Worm (Caenorhabditis elegans) whole organism, L2 larva: ENCODE measurements around the gene F56D5.2.

Experiments
- C34F6.9 ChIP-seq: fragments of 150-350 bp; optimal IDR thresholded peaks from 2 replicates; lab custom pipeline; 2014; ENCODE audit warnings: missing biosample characterization, missing genetic modification characterization
- F13H6.1 ChIP-seq: sonication (generic microtip); optimal IDR thresholded peaks from 2 replicates; lab custom pipeline; 2016; ENCODE audit warnings: missing genetic modification characterization, missing compliant biosample characterization
- R02D3.7 ChIP-seq: fragments of 150-350 bp; optimal IDR thresholded peaks from 2 replicates; lab custom pipeline; 2014; ENCODE audit warnings: missing biosample characterization, missing genetic modification characterization
- ZK546.5 ChIP-seq: sonication (generic microtip); optimal IDR thresholded peaks from 2 replicates; lab custom pipeline; 2017; ENCODE audit warnings: missing biosample characterization, missing genetic modification characterization
- alr-1 ChIP-seq: fragments of 150-350 bp; optimal IDR thresholded peaks from 2 replicates; lab custom pipeline; 2014; ENCODE audit warnings: missing biosample characterization, missing genetic modification characterization
- aly-2 ChIP-seq: fragments of 150-350 bp; optimal IDR thresholded peaks from 2 replicates; lab custom pipeline; 2014; ENCODE audit warnings: missing biosample characterization, missing genetic modification characterization
- ama-1 ChIP-seq: fragments of 150-350 bp; optimal IDR thresholded peaks from 2 replicates; lab custom pipeline; 2018; ENCODE audit warnings: inconsistent platforms
- blmp-1 ChIP-seq: sonication (generic microtip); optimal IDR thresholded peaks from 2 replicates; lab custom pipeline; 2017; ENCODE audit warnings: missing genetic modification characterization, mild to moderate bottlenecking, missing compliant biosample characterization, antibody characterized with exemption, moderate library complexity; ENCODE audit not compliant: insufficient read depth
- ceh-16 ChIP-seq: fragments of 150-350 bp; optimal IDR thresholded peaks from 2 replicates; lab custom pipeline; 2014; ENCODE audit warnings: missing biosample characterization, missing genetic modification characterization
- dmd-4 ChIP-seq: sonication (generic microtip); optimal IDR thresholded peaks from 2 replicates; lab custom pipeline; 2017; ENCODE audit warnings: missing biosample characterization, missing genetic modification characterization
- egl-27 ChIP-seq: sonication (generic microtip); optimal IDR thresholded peaks from 3 replicates; lab custom pipeline; 2017; ENCODE audit warnings: missing biosample characterization, missing genetic modification reagents, missing genetic modification characterization
- elt-3 ChIP-seq: sonication (generic microtip); optimal IDR thresholded peaks from 2 replicates; lab custom pipeline; 2017; ENCODE audit warnings: missing biosample characterization, missing genetic modification characterization
- fos-1 ChIP-seq: fragments of 150-350 bp; optimal IDR thresholded peaks from 2 replicates; lab custom pipeline; 2014; ENCODE audit warnings: missing biosample characterization, missing genetic modification characterization
- gmeb-1 ChIP-seq: fragments of 150-350 bp; optimal IDR thresholded peaks from 2 replicates; lab custom pipeline; 2014; ENCODE audit warnings: missing biosample characterization, missing genetic modification characterization
- lsy-2 ChIP-seq, 2 experiments: fragments of 150-350 bp in 1 of 2; sonication (generic microtip) in 1 of 2; optimal IDR thresholded peaks; 2 replicates each; lab custom pipeline; 2014 to 2017; ENCODE audit warnings: missing biosample characterization in 2 of 2, missing genetic modification characterization in 2 of 2
- mab-5 ChIP-seq: fragments of 150-350 bp; optimal IDR thresholded peaks from 2 replicates; lab custom pipeline; 2014; ENCODE audit warnings: missing biosample characterization, missing genetic modification characterization
- mbf-1 ChIP-seq: sonication (generic microtip); optimal IDR thresholded peaks from 2 replicates; lab custom pipeline; 2017; ENCODE audit warnings: missing biosample characterization, missing genetic modification characterization
- mdl-1 ChIP-seq, 2 experiments: fragments of 150-350 bp in 1 of 2; sonication (generic microtip) in 1 of 2; optimal IDR thresholded peaks; 2 replicates each; lab custom pipeline; 2017; ENCODE audit warnings: missing biosample characterization in 2 of 2, missing genetic modification characterization in 2 of 2
- nhr-11 ChIP-seq: fragments of 150-350 bp; optimal IDR thresholded peaks from 2 replicates; lab custom pipeline; 2014; ENCODE audit warnings: missing biosample characterization, missing genetic modification characterization
- nhr-129 ChIP-seq: fragments of 150-350 bp; optimal IDR thresholded peaks from 2 replicates; lab custom pipeline; 2014; ENCODE audit warnings: missing biosample characterization, missing genetic modification characterization
- nhr-21 ChIP-seq: fragments of 150-350 bp; optimal IDR thresholded peaks from 2 replicates; lab custom pipeline; 2014; ENCODE audit warnings: missing biosample characterization, missing genetic modification characterization
- nhr-23 ChIP-seq: fragments of 150-350 bp; optimal IDR thresholded peaks from 2 replicates; lab custom pipeline; 2014; ENCODE audit warnings: missing biosample characterization, missing genetic modification reagents, missing genetic modification characterization
- nhr-77 ChIP-seq: fragments of 150-350 bp; optimal IDR thresholded peaks from 2 replicates; lab custom pipeline; 2014; ENCODE audit warnings: missing biosample characterization, missing genetic modification characterization
- sma-9 ChIP-seq, 2 experiments: fragments of 150-350 bp in 1 of 2; sonication (generic microtip) in 1 of 2; optimal IDR thresholded peaks; 2 replicates each; lab custom pipeline; 2014 to 2016; ENCODE audit warnings: missing genetic modification characterization in 2 of 2, mild to moderate bottlenecking in 1 of 2, missing biosample characterization in 1 of 2, missing compliant biosample characterization in 1 of 2, missing genetic modification reagents in 1 of 2, moderate library complexity in 1 of 2
- snpc-4 ChIP-seq: fragments of 150-350 bp; optimal IDR thresholded peaks from 2 replicates; lab custom pipeline; 2014; ENCODE audit warnings: missing biosample characterization, missing genetic modification characterization
- unc-39 ChIP-seq: fragments of 150-350 bp; optimal IDR thresholded peaks from 2 replicates; lab custom pipeline; 2014; ENCODE audit warnings: missing biosample characterization, missing genetic modification characterization
- unc-55 ChIP-seq: fragments of 150-350 bp; sonication (generic microtip); optimal IDR thresholded peaks from 3 replicates; lab custom pipeline; 2014; ENCODE audit warnings: missing biosample characterization, missing genetic modification reagents, missing genetic modification characterization
- unc-62 ChIP-seq: fragments of 150-350 bp; optimal IDR thresholded peaks from 2 replicates; lab custom pipeline; 2014; ENCODE audit warnings: missing biosample characterization, missing genetic modification reagents, missing genetic modification characterization
- zag-1 ChIP-seq: fragments of 150-350 bp; optimal IDR thresholded peaks from 2 replicates; lab custom pipeline; 2014; ENCODE audit warnings: missing biosample characterization, missing genetic modification characterization
- ztf-1 ChIP-seq: fragments of 200-800 bp; sonication (Bioruptor generic); conservative IDR thresholded peaks from 2 replicates; pipeline ENCODE4 v1.3.6; 2022; ENCODE audit warnings: missing genetic modification characterization, missing compliant biosample characterization
- ztf-4 ChIP-seq: fragments of 150-350 bp; optimal IDR thresholded peaks from 2 replicates; lab custom pipeline; 2014; ENCODE audit warnings: missing biosample characterization, missing genetic modification characterization

F56D5.2 gene

ce11 chrIV:9422408-9422807 is 24.0 kb upstream of the F56D5.2 start, which contains the start of gene F56D5.9:
F56D5.9 (minus strand) TSS chrIV:9422508.
- TF ChIP-seq nhr-23 (tag; lab: Kevin White, UChicago) (no peak), nhr-129 (no peak)

ce11 chrIV:9408004-9408403 is 9.6 kb upstream of the F56D5.2 start, which contains the start of gene F56D5.5:
F56D5.5 (minus strand) TSS chrIV:9408104.
- TF ChIP-seq snpc-4 (tag; lab: Kevin White, UChicago) (no peak), sma-9 (GFP tag; optimal IDR thresholded peaks at IDR 0.05; lab: Kevin White, UChicago) (no peak), sma-9 (tag; optimal IDR thresholded peaks at IDR 0.05; lab: Kevin White, UChicago) (no peak), R02D3.7 (tag; lab: Kevin White, UChicago) (no peak), dmd-4 (tag; lab: Kevin White, UChicago) (no peak), gmeb-1 (tag; lab: Kevin White, UChicago) (no peak), nhr-21 (no peak), unc-39 (tag; lab: Kevin White, UChicago) (no peak), ztf-1 (GFP tag; lab: Robert Waterston, UW) (no peak), mab-5 (tag; lab: Kevin White, UChicago) (no peak), blmp-1 (tag; lab: Kevin White, UChicago) (no peak), mbf-1 (tag; lab: Kevin White, UChicago) (no peak), nhr-77 (tag; lab: Kevin White, UChicago) (no peak), mdl-1 (tag; optimal IDR thresholded peaks at IDR 0.05; lab: Kevin White, UChicago) (no peak), elt-3 (tag; lab: Kevin White, UChicago) (no peak), ZK546.5 (tag; lab: Kevin White, UChicago) (no peak), nhr-11 (tag; lab: Kevin White, UChicago) (no peak), zag-1 (no peak), unc-62 (GFP tag; lab: Kevin White, UChicago) (no peak), egl-27 (tag; lab: Kevin White, UChicago) (no peak), ama-1 (lab: Kevin White, UChicago) (no peak)

ce11 chrIV:9403761-9404420 is 5.5 kb upstream of the F56D5.2 start:
- TF ChIP-seq aly-2 (tag; lab: Kevin White, UChicago), result no peak
- TF ChIP-seq nhr-23 (tag; lab: Kevin White, UChicago), result no peak
- TF ChIP-seq gmeb-1 (tag; lab: Kevin White, UChicago), result peak; percentile 88
- peak in 1 of 2 experiments; percentile 9 for TF ChIP-seq lsy-2 (tag; optimal IDR thresholded peaks at IDR 0.05; lab: Kevin White, UChicago)
- no peak for TF ChIP-seq zag-1
- peak; percentile 14 for TF ChIP-seq C34F6.9 (tag; lab: Kevin White, UChicago)
- TF ChIP-seq, all 48 proteins: peak for 3

- TF ChIP-seq unc-39 (tag; lab: Kevin White, UChicago), result no peak
- TF ChIP-seq gmeb-1 (tag; lab: Kevin White, UChicago), result peak; percentile 9
- peak; percentile 73 for TF ChIP-seq fos-1 (tag; lab: Kevin White, UChicago)
- peak; percentile 34 for TF ChIP-seq sma-9 (GFP tag; optimal IDR thresholded peaks at IDR 0.05; lab: Kevin White, UChicago)
- no peak for TF ChIP-seq sma-9 (tag; optimal IDR thresholded peaks at IDR 0.05; lab: Kevin White, UChicago)
- no peak for TF ChIP-seq ZK546.5 (tag; lab: Kevin White, UChicago)
These were observed 3.3 kb upstream of the F56D5.2 start, which contains the start of gene F56D5.6 for ce11 chrIV:9401715-9402114. F56D5.6 (plus strand) TSS chrIV:9401922.

- TF ChIP-seq sma-9 (GFP tag; optimal IDR thresholded peaks at IDR 0.05; lab: Kevin White, UChicago) (no peak), sma-9 (tag; optimal IDR thresholded peaks at IDR 0.05; lab: Kevin White, UChicago) (no peak), mdl-1 (tag; optimal IDR thresholded peaks at IDR 0.05; lab: Kevin White, UChicago) (no peak), nhr-23 (tag; lab: Kevin White, UChicago) (no peak), unc-55 (GFP tag; lab: Kevin White, UChicago) (no peak)
These were observed 1.1 kb downstream of the F56D5.2 start, which contains the start of gene F56D5.3 for ce11 chrIV:9397278-9397677. F56D5.3 (plus strand) TSS chrIV:9397578.

- no peak for TF ChIP-seq nhr-11 (tag; lab: Kevin White, UChicago)
- no peak for TF ChIP-seq ama-1 (lab: Kevin White, UChicago)
- TF ChIP-seq F13H6.1, result no peak
- TF ChIP-seq ceh-16 (tag; lab: Kevin White, UChicago), result no peak
- no peak for TF ChIP-seq blmp-1 (tag; lab: Kevin White, UChicago)
- no peak for TF ChIP-seq alr-1 (tag; lab: Kevin White, UChicago)
- no peak for TF ChIP-seq ztf-4
These were observed 2.3 kb downstream of the F56D5.2 start, which contains the start of gene col-121 for ce11 chrIV:9396118-9396517. col-121 (minus strand) TSS chrIV:9396218.
